Worm (Caenorhabditis elegans) whole organism, midembryonic: Measurements from ENCODE around the gene T28D6.5.
A peak's percentile ranks its signal among the peaks of the same experiment; 100 is the strongest.

ENCODE experiments used
- T22C8.4 ChIP-seq: fragments of 200-800 bp; sonication (Bioruptor generic); IDR thresholded peaks from 2 replicates; pipeline ENCODE4 v1.3.6; 2022; ENCODE audit warnings: missing genetic modification characterization, missing compliant biosample characterization
- cog-1 ChIP-seq: sonication (generic microtip); optimal IDR thresholded peaks from 2 replicates; lab custom pipeline; 2016; ENCODE audit warnings: missing genetic modification characterization, missing compliant biosample characterization
- flt-1 ChIP-seq: fragments of 200-800 bp; sonication (Bioruptor generic); IDR thresholded peaks from 2 replicates; pipeline ENCODE4 v1.3.6; 2022; ENCODE audit warnings: missing genetic modification characterization, missing compliant biosample characterization
- klf-2 ChIP-seq: fragments of 200-800 bp; sonication (Bioruptor generic); conservative IDR thresholded peaks from 2 replicates; pipeline ENCODE4 v1.3.6; 2022; ENCODE audit warnings: missing genetic modification reagents, missing genetic modification characterization, missing compliant biosample characterization
- med-1 ChIP-seq: sonication (generic microtip); optimal IDR thresholded peaks from 2 replicates; lab custom pipeline; 2017; ENCODE audit warnings: missing genetic modification characterization, mild to moderate bottlenecking, missing compliant biosample characterization, antibody characterized with exemption, missing genetic modification reagents; ENCODE audit not compliant: insufficient read depth
- ref-1 ChIP-seq: fragments of 200-800 bp; sonication (Bioruptor generic); conservative IDR thresholded peaks from 2 replicates; pipeline ENCODE4 v1.3.6; 2022; ENCODE audit warnings: missing genetic modification reagents, missing genetic modification characterization, missing compliant biosample characterization
- tab-1 ChIP-seq: fragments of 200-800 bp; sonication (Bioruptor generic); IDR thresholded peaks from 2 replicates; pipeline ENCODE4 v1.3.6; 2022; ENCODE audit warnings: missing genetic modification characterization, missing compliant biosample characterization
- ztf-23 ChIP-seq: fragments of 200-800 bp; sonication (Bioruptor generic); IDR thresholded peaks from 2 replicates; pipeline ENCODE4 v1.3.6; 2022; ENCODE audit warnings: missing genetic modification reagents, missing genetic modification characterization, missing compliant biosample characterization
- ztf-29 ChIP-seq: fragments of 200-800 bp; sonication (Bioruptor generic); IDR thresholded peaks from 2 replicates; pipeline ENCODE4 v1.3.6; 2022; ENCODE audit warnings: missing genetic modification reagents, missing genetic modification characterization, missing compliant biosample characterization

T28D6.5 gene

ce11 chrIII:11332306-11332705 is 1.2 kb upstream of the T28D6.5 start:
- no peak for TF ChIP-seq cog-1
- no peak for TF ChIP-seq klf-2
- no peak for TF ChIP-seq tab-1 (GFP tag; lab: Robert Waterston, UW)
- TF ChIP-seq T22C8.4 (GFP tag; lab: Robert Waterston, UW): no peak
- TF ChIP-seq ztf-29 (GFP tag; lab: Robert Waterston, UW): no peak
- TF ChIP-seq ref-1: no peak
- TF ChIP-seq ztf-23: no peak
- no peak for TF ChIP-seq med-1 (GFP tag; lab: Kevin White, UChicago)
- no peak for TF ChIP-seq flt-1 (GFP tag; lab: Robert Waterston, UW)

- TF ChIP-seq tab-1 (GFP tag; lab: Robert Waterston, UW) (no peak), flt-1 (GFP tag; lab: Robert Waterston, UW) (0 out of 2 replicates have a peak, but pooled peaks have one; percentile 11)
Measured at ce11 chrIII:11334346-11334745, 864 bp downstream of the T28D6.5 start.

ce11 chrIII:11336072-11336471 is 2.6 kb downstream of the T28D6.5 start:
- TF ChIP-seq ztf-29 (GFP tag; lab: Robert Waterston, UW) (no peak), flt-1 (GFP tag; lab: Robert Waterston, UW) (no peak), T22C8.4 (GFP tag; lab: Robert Waterston, UW) (no peak), cog-1 (no peak), med-1 (GFP tag; lab: Kevin White, UChicago) (no peak), tab-1 (GFP tag; lab: Robert Waterston, UW) (no peak), ref-1 (no peak), ztf-23 (no peak), klf-2 (no peak)

- TF ChIP-seq ztf-23 (no peak), ref-1 (no peak), ztf-29 (GFP tag; lab: Robert Waterston, UW) (no peak), tab-1 (GFP tag; lab: Robert Waterston, UW) (no peak), T22C8.4 (GFP tag; lab: Robert Waterston, UW) (no peak), cog-1 (no peak), med-1 (GFP tag; lab: Kevin White, UChicago) (no peak), flt-1 (GFP tag; lab: Robert Waterston, UW) (no peak), klf-2 (no peak)
Measured at ce11 chrIII:11337627-11338026, 4.1 kb downstream of the T28D6.5 start.

- TF ChIP-seq flt-1 (GFP tag; lab: Robert Waterston, UW) (no peak), ztf-29 (GFP tag; lab: Robert Waterston, UW) (no peak), T22C8.4 (GFP tag; lab: Robert Waterston, UW) (no peak), med-1 (GFP tag; lab: Kevin White, UChicago) (no peak), tab-1 (GFP tag; lab: Robert Waterston, UW) (no peak), ztf-23 (no peak), ref-1 (no peak), cog-1 (no peak), klf-2 (no peak)
Measured at ce11 chrIII:11341466-11341865, 8.0 kb downstream of the T28D6.5 start.

- no peak for TF ChIP-seq klf-2
- TF ChIP-seq tab-1 (GFP tag; lab: Robert Waterston, UW): no peak
Measured at ce11 chrIII:11343041-11343440, 9.6 kb downstream of the T28D6.5 start, which contains the start of the genes T28D6.6 and pen-2. TSS of gene T28D6.6 (minus strand) at chrIII:11343108. TSS of gene pen-2 (plus strand) at chrIII:11343322.

ce11 chrIII:11344125-11344524 is 10.6 kb downstream of the T28D6.5 start:
- TF ChIP-seq ref-1 (no peak), cog-1 (no peak)

ce11 chrIII:11346383-11346782 is 12.9 kb downstream of the T28D6.5 start, which contains the start of gene T28D6.7:
TSS of gene T28D6.7 (minus strand) at chrIII:11346483.
- TF ChIP-seq flt-1 (GFP tag; lab: Robert Waterston, UW): no peak
- TF ChIP-seq tab-1 (GFP tag; lab: Robert Waterston, UW): no peak
- TF ChIP-seq ref-1: no peak
- no peak for TF ChIP-seq klf-2
- TF ChIP-seq med-1 (GFP tag; lab: Kevin White, UChicago): no peak
- TF ChIP-seq ztf-29 (GFP tag; lab: Robert Waterston, UW): no peak
- TF ChIP-seq ztf-23: no peak
- no peak for TF ChIP-seq cog-1

ce11 chrIII:11350107-11350826 is 16.8 kb downstream of the T28D6.5 start:
- TF ChIP-seq klf-2 (no peak), ref-1 (no peak), med-1 (GFP tag; lab: Kevin White, UChicago) (no peak), flt-1 (GFP tag; lab: Robert Waterston, UW) (no peak), ztf-29 (GFP tag; lab: Robert Waterston, UW) (no peak), tab-1 (GFP tag; lab: Robert Waterston, UW) (no peak), cog-1 (no peak), T22C8.4 (GFP tag; lab: Robert Waterston, UW) (no peak), ztf-23 (no peak)

ce11 chrIII:11352840-11353239 is 19.4 kb downstream of the T28D6.5 start:
- no peak for TF ChIP-seq med-1 (GFP tag; lab: Kevin White, UChicago)
- peak; percentile 83 for TF ChIP-seq flt-1 (GFP tag; lab: Robert Waterston, UW)
- no peak for TF ChIP-seq cog-1
- no peak for TF ChIP-seq ztf-29 (GFP tag; lab: Robert Waterston, UW)
- 0 out of 2 replicates have a peak, but pooled peaks have one; percentile 23 for TF ChIP-seq ref-1
- TF ChIP-seq klf-2: no peak
- TF ChIP-seq T22C8.4 (GFP tag; lab: Robert Waterston, UW): no peak
- TF ChIP-seq ztf-23: 0 out of 2 replicates have a peak, but pooled peaks have one; percentile 37
- peak; percentile 81; the same call in 1 of the 2 replicates for TF ChIP-seq tab-1 (GFP tag; lab: Robert Waterston, UW)
